Worm (Caenorhabditis elegans) whole organism, L2 larva: ENCODE data around the gene unc-93.

Experiments
- F13H6.1 ChIP-seq: sonication (generic microtip); optimal IDR thresholded peaks from 2 replicates; lab custom pipeline; 2016; ENCODE audit warnings: missing genetic modification characterization, missing compliant biosample characterization
- Y55F3AM.14 ChIP-seq: fragments of 200-800 bp; sonication (Bioruptor generic); optimal IDR thresholded peaks from 2 replicates; lab custom pipeline; 2018; ENCODE audit warnings: mild to moderate bottlenecking, missing genetic modification characterization, missing compliant biosample characterization
- ZK546.5 ChIP-seq: sonication (generic microtip); optimal IDR thresholded peaks from 2 replicates; lab custom pipeline; 2017; ENCODE audit warnings: missing biosample characterization, missing genetic modification characterization
- alr-1 ChIP-seq: fragments of 150-350 bp; optimal IDR thresholded peaks from 2 replicates; lab custom pipeline; 2014; ENCODE audit warnings: missing biosample characterization, missing genetic modification characterization
- aly-2 ChIP-seq: fragments of 150-350 bp; optimal IDR thresholded peaks from 2 replicates; lab custom pipeline; 2014; ENCODE audit warnings: missing biosample characterization, missing genetic modification characterization
- blmp-1 ChIP-seq: sonication (generic microtip); optimal IDR thresholded peaks from 2 replicates; lab custom pipeline; 2017; ENCODE audit warnings: missing genetic modification characterization, mild to moderate bottlenecking, missing compliant biosample characterization, antibody characterized with exemption, moderate library complexity; ENCODE audit not compliant: insufficient read depth
- ceh-16 ChIP-seq: fragments of 150-350 bp; optimal IDR thresholded peaks from 2 replicates; lab custom pipeline; 2014; ENCODE audit warnings: missing biosample characterization, missing genetic modification characterization
- egl-27 ChIP-seq: sonication (generic microtip); optimal IDR thresholded peaks from 3 replicates; lab custom pipeline; 2017; ENCODE audit warnings: missing biosample characterization, missing genetic modification reagents, missing genetic modification characterization
- elt-3 ChIP-seq: sonication (generic microtip); optimal IDR thresholded peaks from 2 replicates; lab custom pipeline; 2017; ENCODE audit warnings: missing biosample characterization, missing genetic modification characterization
- fos-1 ChIP-seq: fragments of 150-350 bp; optimal IDR thresholded peaks from 2 replicates; lab custom pipeline; 2014; ENCODE audit warnings: missing biosample characterization, missing genetic modification characterization
- lin-11 ChIP-seq: fragments of 150-350 bp; sonication (generic microtip); optimal IDR thresholded peaks from 2 replicates; lab custom pipeline; 2014; ENCODE audit warnings: missing biosample characterization, missing genetic modification characterization, inconsistent platforms, mixed read lengths
- lsy-2 ChIP-seq, 2 experiments: fragments of 150-350 bp in 1 of 2; sonication (generic microtip) in 1 of 2; optimal IDR thresholded peaks; 2 replicates each; lab custom pipeline; 2014 to 2017; ENCODE audit warnings: missing biosample characterization in 2 of 2, missing genetic modification characterization in 2 of 2
- mab-5 ChIP-seq: fragments of 150-350 bp; optimal IDR thresholded peaks from 2 replicates; lab custom pipeline; 2014; ENCODE audit warnings: missing biosample characterization, missing genetic modification characterization
- mdl-1 ChIP-seq, 2 experiments: fragments of 150-350 bp in 1 of 2; sonication (generic microtip) in 1 of 2; optimal IDR thresholded peaks; 2 replicates each; lab custom pipeline; 2017; ENCODE audit warnings: missing biosample characterization in 2 of 2, missing genetic modification characterization in 2 of 2
- nhr-11 ChIP-seq: fragments of 150-350 bp; optimal IDR thresholded peaks from 2 replicates; lab custom pipeline; 2014; ENCODE audit warnings: missing biosample characterization, missing genetic modification characterization
- nhr-12 ChIP-seq: fragments of 150-350 bp; optimal IDR thresholded peaks from 2 replicates; lab custom pipeline; 2014; ENCODE audit warnings: missing biosample characterization, missing genetic modification characterization
- nhr-129 ChIP-seq: fragments of 150-350 bp; optimal IDR thresholded peaks from 2 replicates; lab custom pipeline; 2014; ENCODE audit warnings: missing biosample characterization, missing genetic modification characterization
- nhr-21 ChIP-seq: fragments of 150-350 bp; optimal IDR thresholded peaks from 2 replicates; lab custom pipeline; 2014; ENCODE audit warnings: missing biosample characterization, missing genetic modification characterization
- nhr-23 ChIP-seq: fragments of 150-350 bp; optimal IDR thresholded peaks from 2 replicates; lab custom pipeline; 2014; ENCODE audit warnings: missing biosample characterization, missing genetic modification reagents, missing genetic modification characterization
- nhr-237 ChIP-seq: fragments of 150-350 bp; optimal IDR thresholded peaks from 2 replicates; lab custom pipeline; 2014; ENCODE audit warnings: missing biosample characterization, missing genetic modification characterization
- nhr-25 ChIP-seq: fragments of 150-350 bp; sonication (generic microtip); optimal IDR thresholded peaks from 3 replicates; lab custom pipeline; 2014; ENCODE audit warnings: missing biosample characterization, missing genetic modification characterization
- nhr-77 ChIP-seq: fragments of 150-350 bp; optimal IDR thresholded peaks from 2 replicates; lab custom pipeline; 2014; ENCODE audit warnings: missing biosample characterization, missing genetic modification characterization
- peb-1 ChIP-seq: fragments of 150-350 bp; optimal IDR thresholded peaks from 2 replicates; lab custom pipeline; 2014; ENCODE audit warnings: missing biosample characterization, missing genetic modification characterization
- sem-4 ChIP-seq: fragments of 150-350 bp; optimal IDR thresholded peaks from 2 replicates; lab custom pipeline; 2014; ENCODE audit warnings: missing biosample characterization, missing genetic modification reagents, missing genetic modification characterization
- sma-3 ChIP-seq: sonication (generic microtip); optimal IDR thresholded peaks from 2 replicates; lab custom pipeline; 2016; ENCODE audit warnings: missing genetic modification reagents, missing genetic modification characterization, missing compliant biosample characterization
- sma-9 ChIP-seq, 2 experiments: fragments of 150-350 bp in 1 of 2; sonication (generic microtip) in 1 of 2; optimal IDR thresholded peaks; 2 replicates each; lab custom pipeline; 2014 to 2016; ENCODE audit warnings: missing genetic modification characterization in 2 of 2, mild to moderate bottlenecking in 1 of 2, missing biosample characterization in 1 of 2, missing compliant biosample characterization in 1 of 2, missing genetic modification reagents in 1 of 2, moderate library complexity in 1 of 2
- snpc-4 ChIP-seq: fragments of 150-350 bp; optimal IDR thresholded peaks from 2 replicates; lab custom pipeline; 2014; ENCODE audit warnings: missing biosample characterization, missing genetic modification characterization
- unc-39 ChIP-seq: fragments of 150-350 bp; optimal IDR thresholded peaks from 2 replicates; lab custom pipeline; 2014; ENCODE audit warnings: missing biosample characterization, missing genetic modification characterization
- unc-55 ChIP-seq: fragments of 150-350 bp; sonication (generic microtip); optimal IDR thresholded peaks from 3 replicates; lab custom pipeline; 2014; ENCODE audit warnings: missing biosample characterization, missing genetic modification reagents, missing genetic modification characterization
- unc-62 ChIP-seq: fragments of 150-350 bp; optimal IDR thresholded peaks from 2 replicates; lab custom pipeline; 2014; ENCODE audit warnings: missing biosample characterization, missing genetic modification reagents, missing genetic modification characterization
- zag-1 ChIP-seq: fragments of 150-350 bp; optimal IDR thresholded peaks from 2 replicates; lab custom pipeline; 2014; ENCODE audit warnings: missing biosample characterization, missing genetic modification characterization
- ztf-11 ChIP-seq: sonication (generic microtip); optimal IDR thresholded peaks from 2 replicates; lab custom pipeline; 2017; ENCODE audit warnings: missing biosample characterization, missing genetic modification characterization
- ztf-4 ChIP-seq: fragments of 150-350 bp; optimal IDR thresholded peaks from 2 replicates; lab custom pipeline; 2014; ENCODE audit warnings: missing biosample characterization, missing genetic modification characterization

Gene unc-93

ce11 chrIII:3634873-3635272, 9.3 kb upstream of the unc-93 start:
- TF ChIP-seq ztf-4 (tag; lab: Kevin White, UChicago) = no peak
- TF ChIP-seq nhr-237 (tag; lab: Kevin White, UChicago) = no peak
- TF ChIP-seq sem-4 (tag; lab: Kevin White, UChicago) = no peak
- no peak for TF ChIP-seq peb-1 (tag; lab: Kevin White, UChicago)
- TF ChIP-seq nhr-23 (tag; lab: Kevin White, UChicago) = no peak
- no peak for TF ChIP-seq ztf-11
- TF ChIP-seq alr-1 = no peak
- TF ChIP-seq ceh-16 = no peak
- no peak for TF ChIP-seq nhr-129 (tag; lab: Kevin White, UChicago)
- TF ChIP-seq fos-1 (tag; lab: Kevin White, UChicago) = no peak
- TF ChIP-seq unc-55 = no peak
- no peak for TF ChIP-seq lsy-2 (tag; optimal IDR thresholded peaks at IDR 0.05; lab: Kevin White, UChicago)
- TF ChIP-seq nhr-11 (tag; lab: Kevin White, UChicago) = no peak
- no peak for TF ChIP-seq blmp-1 (tag; lab: Kevin White, UChicago)
- TF ChIP-seq nhr-12 = no peak
- no peak for TF ChIP-seq snpc-4 (tag; lab: Kevin White, UChicago)

DNA sequence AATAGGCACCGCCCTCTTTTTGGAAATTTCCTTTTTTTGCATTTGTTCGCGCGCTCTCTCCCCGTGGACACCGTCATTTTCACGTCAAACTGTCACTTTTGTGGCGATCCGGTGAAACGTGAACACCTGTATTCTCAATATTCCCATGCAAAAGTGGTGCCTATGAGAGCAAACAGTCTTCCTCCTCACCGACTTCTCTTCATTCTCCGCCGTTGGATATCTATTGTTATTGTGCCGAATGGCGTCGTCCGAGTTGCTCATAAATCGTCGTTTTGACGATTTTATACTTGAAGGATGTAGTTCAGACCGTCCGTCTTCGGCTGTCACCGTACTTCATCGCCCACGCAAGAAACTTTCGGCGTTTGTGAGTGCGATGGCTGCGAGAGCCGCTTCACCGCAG, 8.3 kb upstream of the unc-93 start, which contains the start of gene rilp-1:
Gene rilp-1 (plus strand): TSS at position 301 of the 400 bp plus-strand sequence.
- TF ChIP-seq ztf-11 (no peak), ceh-16 (no peak), aly-2 (tag; lab: Kevin White, UChicago) (no peak), F13H6.1 (tag; lab: Kevin White, UChicago) (no peak), sma-3 (no peak), nhr-77 (no peak), sma-9 (GFP tag; optimal IDR thresholded peaks at IDR 0.05; lab: Kevin White, UChicago) (no peak), sma-9 (tag; optimal IDR thresholded peaks at IDR 0.05; lab: Kevin White, UChicago) (no peak), unc-39 (tag; lab: Kevin White, UChicago) (no peak), mab-5 (tag; lab: Kevin White, UChicago) (no peak), nhr-21 (tag; lab: Kevin White, UChicago) (no peak), Y55F3AM.14 (GFP tag; lab: Kevin White, UChicago) (no peak)

DNA sequence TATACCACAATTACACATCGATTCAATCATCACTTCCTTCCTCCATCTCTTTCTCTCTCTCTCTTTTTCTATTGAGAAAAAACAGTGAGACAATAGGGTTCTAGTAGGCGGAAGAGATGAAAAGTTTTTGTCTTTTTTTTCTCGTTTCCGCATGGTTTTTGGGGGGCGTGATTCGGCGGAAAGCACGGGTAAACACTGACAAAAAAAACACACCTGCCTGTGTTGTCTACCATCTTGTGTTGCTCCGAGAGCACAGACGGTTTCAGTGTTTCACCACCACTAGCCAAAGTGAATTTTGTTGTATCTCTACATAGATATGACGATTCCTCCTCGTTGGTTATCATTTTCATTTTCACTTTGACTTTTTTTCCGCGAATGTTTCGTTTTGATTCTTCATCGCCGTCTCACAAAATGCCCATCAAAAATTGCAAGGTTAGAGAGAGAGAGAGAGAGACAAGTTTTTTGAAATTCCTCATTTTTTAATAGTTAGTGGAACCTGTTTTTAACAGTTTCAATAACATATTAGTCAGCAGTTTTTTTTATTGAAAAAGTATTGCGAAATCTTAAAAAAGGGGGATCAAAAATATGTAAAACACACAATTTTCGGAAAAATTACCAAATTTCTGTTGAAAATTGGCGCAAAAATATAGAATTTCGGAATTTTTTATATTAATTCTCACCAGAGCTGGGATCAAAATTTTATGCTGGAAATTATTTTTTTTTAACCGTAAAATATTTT, 6.8 kb upstream of the unc-93 start:
- TF ChIP-seq elt-3 (tag; lab: Kevin White, UChicago) (no peak), nhr-129 (tag; lab: Kevin White, UChicago) (peak; percentile 51), ztf-11 (no peak), zag-1 (no peak), lin-11 (tag; lab: Kevin White, UChicago) (no peak)

DNA sequence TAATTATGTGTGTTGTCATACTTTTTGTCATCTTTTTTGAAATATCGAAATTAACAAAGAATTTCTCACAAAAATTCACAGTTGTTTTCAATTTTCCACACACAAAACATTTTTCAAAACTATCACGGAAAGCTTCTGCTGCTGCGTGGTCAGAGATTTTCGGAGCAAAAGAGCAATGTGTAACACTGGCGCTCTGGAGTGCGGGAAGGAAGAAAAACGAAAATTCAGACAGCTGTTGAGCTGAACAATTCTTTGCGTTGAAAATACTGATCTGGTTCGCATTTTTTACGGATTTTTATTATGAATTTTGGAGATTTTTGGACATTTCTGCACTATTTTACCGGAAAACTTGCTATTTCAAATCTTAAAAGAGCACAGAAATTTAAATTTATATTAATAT, 573 bp upstream of the unc-93 start:
- TF ChIP-seq sma-3 (no peak), lin-11 (tag; lab: Kevin White, UChicago) (no peak), nhr-129 (tag; lab: Kevin White, UChicago) (no peak), lsy-2 (tag; optimal IDR thresholded peaks at IDR 0.05; lab: Kevin White, UChicago) (no peak), egl-27 (tag; lab: Kevin White, UChicago) (no peak), unc-62 (GFP tag; lab: Kevin White, UChicago) (no peak), peb-1 (tag; lab: Kevin White, UChicago) (no peak)

DNA sequence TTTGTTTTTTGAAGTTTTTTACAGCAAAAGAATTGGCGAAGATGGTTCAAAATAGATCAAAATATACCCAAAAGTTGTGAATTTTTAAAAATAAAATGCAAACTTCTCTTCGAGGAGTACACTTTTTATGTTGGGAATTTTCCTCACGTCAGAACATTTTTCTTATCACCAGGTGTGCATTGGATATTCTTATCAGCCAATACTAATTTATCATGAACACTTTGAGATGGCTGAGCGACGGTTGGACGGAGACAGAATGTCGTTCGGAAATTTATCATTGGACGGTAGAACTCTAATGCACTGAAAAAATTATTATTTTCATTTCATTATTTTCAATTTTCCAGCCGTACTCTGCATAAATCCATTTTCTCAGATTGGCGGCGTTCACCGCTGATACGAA, 5.1 kb downstream of the unc-93 start:
- TF ChIP-seq ZK546.5 (tag; lab: Kevin White, UChicago) (no peak), fos-1 (tag; lab: Kevin White, UChicago) (peak; percentile 54)

DNA sequence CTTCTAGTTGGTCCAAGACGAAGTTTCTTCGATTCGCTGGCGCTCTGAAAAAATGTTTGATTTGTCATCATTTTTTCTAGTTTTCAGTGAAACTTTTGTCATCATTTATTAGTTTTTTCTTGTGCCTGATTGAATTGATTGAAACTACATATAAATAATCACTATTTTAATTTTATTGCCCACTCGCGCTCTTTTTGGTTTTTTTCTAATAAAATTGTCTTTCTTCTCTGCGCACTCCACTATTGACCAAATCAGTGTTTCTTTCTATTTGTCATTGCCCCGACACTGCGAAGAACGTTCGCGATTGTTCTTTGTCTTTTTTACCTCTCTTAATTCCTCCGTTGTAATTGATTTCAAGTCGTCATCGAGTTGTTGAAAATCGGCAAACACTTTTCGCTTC, 6.1 kb downstream of the unc-93 start:
- TF ChIP-seq Y55F3AM.14 (GFP tag; lab: Kevin White, UChicago) (no peak), aly-2 (tag; lab: Kevin White, UChicago) (no peak), lsy-2 (tag; optimal IDR thresholded peaks at IDR 0.05; lab: Kevin White, UChicago) (no peak), fos-1 (tag; lab: Kevin White, UChicago) (peak; percentile 35), unc-62 (GFP tag; lab: Kevin White, UChicago) (no peak), sma-3 (peak; percentile 22), nhr-25 (tag; lab: Kevin White, UChicago) (peak; percentile 7), mdl-1 (tag; optimal IDR thresholded peaks at IDR 0.05; lab: Kevin White, UChicago) (no peak), nhr-23 (tag; lab: Kevin White, UChicago) (no peak), ztf-11 (no peak)
